Worm (Caenorhabditis elegans) whole organism, L4 larva: ENCODE measurements around the gene B0304.2.

Source experiments
- ceh-28 ChIP-seq: fragments of 150-350 bp; optimal IDR thresholded peaks from 2 replicates; lab custom pipeline; 2014; ENCODE audit warnings: missing biosample characterization, missing genetic modification reagents, missing genetic modification characterization
- ceh-44 ChIP-seq: fragments of 200-800 bp; sonication (Bioruptor generic); IDR thresholded peaks from 2 replicates; pipeline ENCODE4 v1.3.6; 2022; ENCODE audit warnings: missing genetic modification reagents, missing genetic modification characterization, missing compliant biosample characterization
- lin-13 ChIP-seq: fragments of 150-350 bp; optimal IDR thresholded peaks from 2 replicates; lab custom pipeline; 2014; ENCODE audit warnings: missing biosample characterization, missing genetic modification reagents, missing genetic modification characterization
- snpc-4 ChIP-seq: fragments of 150-350 bp; optimal IDR thresholded peaks from 2 replicates; lab custom pipeline; 2014; ENCODE audit warnings: missing biosample characterization, missing genetic modification characterization
- unc-39 ChIP-seq: sonication (generic microtip); optimal IDR thresholded peaks from 2 replicates; lab custom pipeline; 2017; ENCODE audit warnings: missing biosample characterization, missing genetic modification characterization
- zag-1 ChIP-seq: fragments of 150-350 bp; optimal IDR thresholded peaks from 2 replicates; lab custom pipeline; 2014; ENCODE audit warnings: missing biosample characterization, missing genetic modification characterization

ce11 chrII:4540631-4541030 is 17.2 kb downstream of the B0304.2 start, which contains the start of gene sra-36:
- TF ChIP-seq unc-39 (no peak), zag-1 (tag; lab: Kevin White, UChicago) (no peak), snpc-4 (tag; lab: Kevin White, UChicago) (no peak), ceh-44 (GFP tag; lab: Robert Waterston, UW) (no peak), ceh-28 (tag; lab: Kevin White, UChicago) (no peak), lin-13 (GFP tag; lab: Kevin White, UChicago) (no peak)
